Fruit fly (Drosophila melanogaster) S2 (cell line): ENCODE results near the gene Hph.

ENCODE experiments used
- CG8478 ChIP-seq: fragments of >200 bp; optimal IDR thresholded peaks from 2 replicates; lab custom pipeline; 2018
- CTCF ChIP-seq, 2 experiments: fragments of >200 bp; optimal IDR thresholded peaks; 2 replicates each; lab custom pipeline; 2018

Gene Hph

DNA sequence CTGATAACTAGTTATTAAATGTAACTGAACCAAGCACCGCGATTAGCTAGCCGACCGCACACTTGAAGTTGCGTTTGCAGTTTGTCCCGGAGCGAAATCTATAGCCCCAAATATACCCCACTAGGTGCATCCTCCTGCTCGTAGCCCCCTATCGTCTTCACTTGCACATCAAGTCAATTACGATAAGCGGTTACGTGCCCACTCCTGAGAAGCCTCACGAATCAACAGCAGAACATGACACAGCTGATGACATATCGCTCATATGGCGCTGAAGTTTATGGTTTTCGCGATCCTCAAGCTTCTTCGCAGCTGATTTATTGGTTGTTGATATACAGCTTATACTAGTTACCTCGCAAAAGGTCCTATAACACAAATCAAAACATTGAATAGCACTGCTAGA, 4.4 kb downstream of the Hph start:
- TF ChIP-seq CTCF (optimal IDR thresholded peaks at IDR 0.05; lab: Kevin White, UChicago) (no peak), CG8478 (lab: Kevin White, UChicago) (no peak)

DNA sequence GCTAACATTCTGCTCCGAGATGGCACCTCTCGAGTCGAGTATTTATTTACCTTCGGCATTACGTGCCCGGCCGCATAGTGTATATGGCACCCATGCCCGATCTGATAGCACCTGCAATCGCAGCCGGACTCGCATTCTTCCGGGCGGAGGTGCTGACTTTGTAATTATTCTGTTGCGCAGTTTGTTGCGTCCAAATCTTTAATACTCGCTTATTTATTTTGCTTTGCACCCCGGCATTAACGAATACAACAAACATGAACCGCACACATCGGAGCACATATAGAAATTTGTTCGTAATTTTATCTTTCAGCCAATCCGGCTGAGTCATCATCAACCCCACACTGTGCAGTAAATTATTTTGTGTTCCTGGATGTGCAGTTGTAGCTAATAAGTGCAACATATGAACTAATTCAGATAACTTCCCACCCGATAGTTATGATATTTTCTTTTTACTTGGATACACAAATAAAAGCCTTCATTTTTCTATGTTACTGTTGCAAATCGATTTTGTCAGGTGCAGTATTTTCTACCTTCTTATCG, 5.2 kb downstream of the Hph start:
- TF ChIP-seq CG8478 (lab: Kevin White, UChicago) (no peak), CTCF (optimal IDR thresholded peaks at IDR 0.05; lab: Kevin White, UChicago) (no peak)

DNA sequence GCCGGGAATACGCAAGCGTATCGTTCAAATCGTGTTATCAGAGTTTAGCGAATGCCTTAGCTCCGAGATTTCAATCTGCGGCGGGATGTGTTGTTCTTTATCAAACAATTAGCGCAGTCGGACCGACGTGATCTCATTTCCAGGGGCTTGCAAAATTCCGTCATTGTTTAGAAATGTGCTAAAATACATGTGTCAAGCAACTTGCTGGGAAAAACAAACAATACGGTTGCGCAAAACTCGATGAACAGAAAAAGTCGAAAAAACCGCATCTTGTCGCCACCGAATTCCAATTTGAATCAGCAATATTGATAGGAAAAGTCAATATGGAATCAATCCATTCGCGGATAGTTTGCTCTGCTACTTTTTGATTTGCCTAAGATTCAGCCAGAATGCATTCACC, 5.8 kb downstream of the Hph start, which contains the start of gene Tim17a2:
Gene Tim17a2 (minus strand): TSS at position 101 of the 400 bp plus-strand sequence.
- TF ChIP-seq CG8478 (lab: Kevin White, UChicago): no peak
- no peak for TF ChIP-seq CTCF (optimal IDR thresholded peaks at IDR 0.05; lab: Kevin White, UChicago)

DNA sequence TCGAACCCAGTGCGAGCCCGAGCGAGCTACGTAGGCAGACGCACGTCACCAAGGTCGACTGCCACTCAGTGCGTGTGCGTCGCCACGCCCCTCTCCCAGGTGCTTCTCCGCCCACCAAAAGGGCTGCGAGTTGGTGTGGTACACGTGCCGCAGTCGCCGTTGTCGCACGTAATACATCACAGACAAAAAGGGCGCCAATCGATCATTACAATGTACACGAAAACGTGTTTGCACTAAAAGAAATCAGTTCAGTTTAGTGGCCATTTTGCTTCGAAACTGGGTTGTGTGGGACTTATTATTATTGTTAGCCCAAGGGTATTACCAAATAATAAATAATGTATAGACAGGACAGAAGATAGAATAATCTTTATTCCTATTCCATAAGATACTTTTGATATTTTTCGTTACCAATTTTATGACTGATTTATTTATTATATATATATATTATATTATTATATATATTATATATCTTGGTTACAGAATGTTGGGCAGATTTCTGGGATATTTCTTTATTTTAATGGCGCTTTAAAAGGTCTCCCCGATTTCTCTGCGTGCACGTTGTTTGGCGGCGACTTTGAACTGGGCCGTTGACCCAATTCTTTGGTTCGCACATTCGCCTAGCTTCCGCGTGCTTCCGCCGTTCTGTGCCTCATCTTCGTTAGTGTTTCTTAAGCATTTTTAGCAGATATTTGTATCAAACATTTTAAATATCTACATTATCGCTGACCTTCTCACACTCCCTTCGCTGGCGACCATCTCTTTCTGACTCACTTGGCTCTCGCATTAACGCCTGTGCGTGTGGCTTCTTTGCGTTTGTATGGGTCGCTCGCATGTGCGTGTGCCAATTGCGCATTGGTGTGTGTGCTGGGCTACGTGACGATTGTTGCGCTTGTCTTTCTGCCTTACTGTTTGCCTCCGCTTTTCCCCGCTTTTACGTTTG, 6.7 kb downstream of the Hph start:
- no peak for TF ChIP-seq CTCF (optimal IDR thresholded peaks at IDR 0.05; lab: Kevin White, UChicago)
- TF ChIP-seq CG8478 (lab: Kevin White, UChicago): no peak

DNA sequence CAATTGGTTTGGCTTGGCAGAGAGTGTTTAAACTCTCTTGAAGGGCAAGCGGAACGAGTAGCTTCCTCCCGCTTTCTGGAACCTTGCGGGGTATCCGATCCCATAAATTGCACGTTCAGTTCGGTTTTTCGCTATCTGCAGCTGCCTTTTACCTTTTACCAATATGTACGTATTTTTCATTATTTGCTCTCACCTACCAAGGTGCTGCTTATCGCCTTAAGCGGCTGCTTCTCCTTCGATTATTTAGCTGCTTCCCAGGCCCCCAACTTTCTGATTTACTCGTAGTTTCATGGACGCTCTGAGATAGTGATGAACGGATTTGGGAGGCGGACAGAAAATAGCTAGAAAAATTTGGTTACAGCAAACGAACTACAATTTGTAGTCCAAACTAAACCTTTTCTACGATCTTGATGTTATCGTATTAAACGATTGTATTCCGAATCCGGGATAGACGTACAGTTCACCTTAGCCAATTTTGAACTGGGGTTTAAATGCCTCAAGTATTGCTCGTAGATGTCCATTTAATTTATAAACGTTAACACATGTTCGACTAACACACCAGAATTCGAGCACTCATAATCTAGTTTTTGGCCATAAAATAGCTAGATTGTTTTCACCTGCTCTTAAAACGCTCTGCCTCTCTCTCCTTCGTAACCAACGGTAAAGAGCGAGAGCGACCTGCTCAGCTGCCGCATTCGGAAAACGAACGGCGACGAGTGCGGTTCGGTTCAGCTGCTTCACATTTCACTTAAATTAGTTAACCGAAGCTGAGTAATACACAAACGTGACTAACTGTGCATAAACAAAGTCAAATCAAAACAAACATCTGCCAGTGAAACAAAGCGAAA, 7.6 kb downstream of the Hph start:
- TF ChIP-seq CG8478 (lab: Kevin White, UChicago) (no peak), CTCF (optimal IDR thresholded peaks at IDR 0.05; lab: Kevin White, UChicago) (no peak)

DNA sequence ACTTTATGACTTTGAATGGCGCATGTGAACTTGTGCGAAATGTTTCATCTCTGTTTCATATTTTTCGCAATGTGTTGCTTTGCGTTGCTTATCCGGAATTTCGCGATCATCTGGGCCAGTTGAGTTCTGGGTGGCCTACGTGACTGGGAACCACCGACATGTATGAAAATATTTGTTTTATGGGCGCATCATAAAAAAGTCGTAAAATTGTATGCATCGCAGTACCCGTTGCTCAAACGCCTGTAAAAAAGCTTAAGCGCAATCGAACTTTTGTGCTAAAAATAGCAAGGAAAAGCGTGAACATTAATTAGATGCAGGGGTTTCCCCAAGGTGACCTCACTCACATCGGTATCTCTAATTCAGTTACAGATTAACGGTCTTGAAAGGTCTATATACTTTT, 9.4 kb downstream of the Hph start:
- no peak for TF ChIP-seq CTCF (optimal IDR thresholded peaks at IDR 0.05; lab: Kevin White, UChicago)
- TF ChIP-seq CG8478 (lab: Kevin White, UChicago): no peak

DNA sequence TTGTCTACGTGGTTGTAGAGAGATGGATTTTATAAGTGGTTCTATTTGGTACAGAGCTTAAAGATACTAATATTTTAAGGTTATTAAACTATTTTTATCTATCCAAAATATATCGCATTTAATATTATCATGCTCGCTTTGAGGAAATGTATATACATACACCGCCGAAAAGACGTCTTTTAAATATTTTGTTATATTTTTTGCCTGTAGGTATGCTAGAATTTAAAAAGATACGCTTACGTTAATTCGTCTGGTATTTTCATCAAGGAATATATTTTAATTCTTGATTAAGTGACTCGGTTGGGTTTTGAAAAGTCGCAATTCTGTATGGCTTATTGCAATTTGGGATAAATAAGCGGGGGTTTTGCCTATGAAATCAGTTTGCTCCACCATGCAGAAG, 11.7 kb downstream of the Hph start:
- TF ChIP-seq CTCF (optimal IDR thresholded peaks at IDR 0.05; lab: Kevin White, UChicago) (no peak), CG8478 (lab: Kevin White, UChicago) (no peak)

DNA sequence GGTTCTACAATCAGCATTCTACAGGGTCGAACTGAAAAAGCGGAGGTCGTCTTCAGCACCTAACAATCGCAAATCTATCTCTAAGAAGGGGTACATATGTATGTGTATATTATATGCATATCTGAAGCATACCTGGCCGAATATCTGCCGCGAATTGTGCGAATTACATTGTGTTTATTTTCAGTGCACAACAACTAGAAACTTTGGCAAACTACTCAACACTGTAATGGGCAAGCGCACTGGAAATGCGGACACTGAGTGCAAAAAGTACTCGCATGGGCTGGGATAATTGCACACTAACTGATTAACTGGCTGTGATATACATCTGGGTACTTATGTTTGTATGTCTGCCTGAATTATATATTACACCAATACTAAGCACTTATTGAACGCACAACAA, 14.0 kb downstream of the Hph start:
- TF ChIP-seq CTCF (optimal IDR thresholded peaks at IDR 0.05; lab: Kevin White, UChicago) (no peak), CG8478 (lab: Kevin White, UChicago) (no peak)

DNA sequence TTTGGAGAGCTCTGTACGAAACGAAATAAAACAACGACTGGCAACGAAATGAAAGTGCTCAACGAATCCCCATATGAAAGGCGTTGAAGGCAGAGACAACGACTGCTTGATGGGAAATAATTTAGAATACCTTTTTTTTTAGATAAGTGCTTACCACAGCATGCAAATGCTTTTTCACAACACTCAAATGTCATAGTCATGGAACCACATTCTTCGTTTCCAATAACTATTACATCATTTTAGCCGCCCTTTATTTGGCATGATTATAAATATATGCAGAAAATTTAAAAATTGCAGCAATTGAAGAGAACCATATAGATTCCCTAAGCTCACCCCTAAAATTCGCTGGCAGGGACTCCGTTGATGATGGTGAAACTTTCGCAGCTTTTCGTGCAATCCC, 20.9 kb downstream of the Hph start, which contains the start of gene CG31538:
Gene CG31538 (minus strand): TSS at position 101 of the 400 bp plus-strand sequence.
- no peak for TF ChIP-seq CTCF (optimal IDR thresholded peaks at IDR 0.05; lab: Kevin White, UChicago)
- TF ChIP-seq CG8478 (lab: Kevin White, UChicago): no peak

DNA sequence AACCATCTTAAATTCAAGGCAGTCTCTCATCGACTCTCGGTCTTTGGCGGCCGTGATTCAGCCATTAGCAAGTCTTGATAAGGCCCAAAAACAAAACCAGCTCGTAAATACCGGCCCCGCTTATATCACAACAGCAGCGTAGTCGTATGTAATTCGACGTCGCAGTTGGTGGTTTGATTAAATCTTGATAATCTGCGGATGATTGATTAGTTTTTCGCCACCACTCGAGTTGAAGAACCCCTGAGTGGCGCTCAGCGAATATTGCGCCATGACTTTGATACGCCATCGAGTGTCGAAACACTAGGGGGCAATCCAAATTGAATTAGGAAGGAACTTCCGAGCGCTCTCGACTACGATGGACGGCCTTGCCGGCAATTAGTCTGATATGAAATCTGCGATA, 21.8 kb downstream of the Hph start:
- TF ChIP-seq CG8478 (lab: Kevin White, UChicago) (no peak), CTCF (optimal IDR thresholded peaks at IDR 0.05; lab: Kevin White, UChicago) (no peak)

DNA sequence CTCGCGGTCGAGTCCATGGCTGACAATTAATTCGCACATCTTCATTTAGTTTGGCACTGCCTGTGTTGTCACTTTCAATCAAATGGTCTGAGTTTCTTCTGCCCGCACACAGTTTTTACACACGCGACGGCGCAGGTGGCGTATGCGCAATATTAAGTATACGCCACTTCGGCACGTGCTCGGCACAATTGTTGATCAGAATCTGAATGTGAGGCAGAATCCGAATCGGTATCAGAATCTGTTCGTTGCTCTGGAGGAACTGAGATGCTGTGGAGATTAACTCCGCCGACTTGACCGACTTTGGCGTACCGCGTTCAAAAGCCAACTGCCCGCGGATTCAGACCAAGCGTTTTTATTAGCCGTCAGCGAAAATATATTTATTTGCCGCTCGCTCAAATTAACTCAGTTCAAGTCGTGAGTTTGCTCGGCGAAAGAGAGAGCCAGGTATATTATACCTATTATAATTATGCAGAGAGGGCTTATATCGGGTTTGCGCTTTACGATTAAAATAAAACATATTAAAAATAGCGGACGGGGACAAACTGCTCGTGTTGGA, 22.9 kb downstream of the Hph start:
- TF ChIP-seq CTCF (optimal IDR thresholded peaks at IDR 0.05; lab: Kevin White, UChicago) (no peak), CG8478 (lab: Kevin White, UChicago) (no peak)

DNA sequence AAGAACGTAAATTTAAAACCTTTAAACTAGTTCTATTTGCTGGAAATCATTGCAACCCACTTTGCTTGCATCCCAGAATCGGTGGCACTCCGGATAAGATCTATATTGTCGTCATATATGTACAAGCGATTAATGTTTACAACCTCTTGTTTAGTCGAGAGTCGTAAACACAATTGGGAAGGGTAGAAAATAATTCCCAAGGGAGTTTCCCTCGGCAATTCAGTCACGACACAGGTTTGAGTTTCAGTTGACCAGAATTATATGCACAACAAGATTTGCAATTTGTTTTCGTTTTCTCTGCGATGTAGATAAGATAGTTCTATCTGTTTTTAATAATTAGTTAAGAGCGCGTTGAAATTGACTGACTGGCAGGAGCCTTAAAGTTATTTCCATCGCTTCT, 23.5 kb downstream of the Hph start:
- TF ChIP-seq CG8478 (lab: Kevin White, UChicago) (no peak), CTCF (optimal IDR thresholded peaks at IDR 0.05; lab: Kevin White, UChicago) (no peak)

DNA sequence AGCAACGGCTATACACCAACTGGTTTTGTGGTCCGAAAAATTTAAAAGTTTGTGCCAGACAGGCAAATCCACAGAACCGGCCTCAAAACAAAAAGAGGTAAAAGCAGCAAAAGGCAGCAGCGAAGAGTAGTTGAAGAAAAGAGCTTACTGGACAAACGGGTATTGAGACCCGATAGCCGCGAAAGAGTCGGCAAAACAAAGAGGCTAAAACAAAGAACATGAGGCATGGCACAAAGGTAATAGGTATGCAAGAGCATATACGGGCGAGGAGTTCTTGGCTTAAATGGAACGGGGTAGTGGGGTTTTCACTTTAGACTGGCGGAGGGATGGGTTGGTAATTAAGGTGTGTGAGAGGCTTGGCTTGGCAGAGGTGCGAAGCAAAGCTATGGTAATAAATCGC, 24.3 kb downstream of the Hph start:
- TF ChIP-seq CTCF (optimal IDR thresholded peaks at IDR 0.05; lab: Kevin White, UChicago): no peak
- no peak for TF ChIP-seq CG8478 (lab: Kevin White, UChicago)

DNA sequence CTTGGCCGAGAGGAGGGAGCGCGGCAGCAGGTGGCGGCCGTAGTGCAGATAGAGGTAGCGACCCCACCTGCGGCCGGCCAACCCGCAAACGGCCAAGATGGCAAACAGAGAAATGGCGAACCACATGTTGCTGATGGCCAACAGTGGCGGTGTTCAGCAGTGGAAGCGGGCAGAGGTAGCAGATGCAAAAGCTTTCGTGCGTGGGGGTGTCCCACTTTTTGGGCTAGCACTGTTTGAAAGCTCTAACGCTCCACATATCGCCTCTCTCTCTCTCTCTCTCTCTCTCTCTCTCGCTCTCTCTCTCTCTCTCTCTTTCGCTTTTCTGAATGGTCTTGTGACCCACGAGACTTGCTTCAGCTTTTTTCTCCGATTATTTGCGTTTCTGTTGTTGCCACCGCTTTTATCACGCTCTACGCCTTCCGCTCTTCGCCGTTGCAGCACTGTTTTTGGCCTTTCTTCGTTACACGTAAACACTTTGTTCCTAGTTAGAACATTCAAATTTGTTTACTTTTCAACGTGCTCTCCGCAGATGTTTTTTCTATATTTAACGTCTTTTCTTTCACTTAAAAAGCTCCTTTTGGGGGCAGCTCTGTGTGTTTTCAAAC, 26.0 kb downstream of the Hph start:
- TF ChIP-seq CG8478 (lab: Kevin White, UChicago) (no peak), CTCF (optimal IDR thresholded peaks at IDR 0.05; lab: Kevin White, UChicago) (no peak)
